Worm (Caenorhabditis elegans) whole organism, young adult: ENCODE data around the gene F11D11.4.

ENCODE experiments used
- B0035.1 ChIP-seq: sonication (generic microtip); optimal IDR thresholded peaks from 2 replicates; lab custom pipeline; 2016; ENCODE audit warnings: missing genetic modification characterization, mild to moderate bottlenecking, missing compliant biosample characterization, missing genotype, missing genetic modification reagents
- D2030.7 ChIP-seq: fragments of 200-800 bp; sonication (Bioruptor generic); IDR thresholded peaks from 2 replicates; pipeline ENCODE4 v1.3.6; 2022; ENCODE audit warnings: missing genetic modification reagents, missing genetic modification characterization, missing compliant biosample characterization
- F37B4.10 ChIP-seq: fragments of 200-800 bp; sonication (Bioruptor generic); IDR thresholded peaks from 2 replicates; pipeline ENCODE4 v1.3.6; 2022; ENCODE audit warnings: missing genetic modification characterization, missing compliant biosample characterization
- F39B2.1 ChIP-seq: fragments of 200-800 bp; sonication (Bioruptor generic); IDR thresholded peaks from 2 replicates; pipeline ENCODE4 v1.3.6; 2022; ENCODE audit warnings: missing genetic modification reagents, missing genetic modification characterization, missing compliant biosample characterization
- Y53G8AR.9 ChIP-seq: fragments of 200-800 bp; sonication (Bioruptor generic); conservative IDR thresholded peaks from 2 replicates; pipeline ENCODE4 v1.3.6; 2022; ENCODE audit warnings: missing genetic modification reagents, missing genetic modification characterization, missing compliant biosample characterization
- Y56A3A.18 ChIP-seq: fragments of 200-800 bp; sonication (Bioruptor generic); IDR thresholded peaks from 2 replicates; pipeline ENCODE4 v1.3.6; 2022; ENCODE audit warnings: missing genetic modification reagents, missing genetic modification characterization, missing compliant biosample characterization
- aptf-3 ChIP-seq: fragments of 200-800 bp; sonication (Bioruptor generic); IDR thresholded peaks from 2 replicates; pipeline ENCODE4 v1.3.6; 2022; ENCODE audit warnings: missing genetic modification characterization, missing compliant biosample characterization
- ceh-79 ChIP-seq: sonication (generic microtip); optimal IDR thresholded peaks from 2 replicates; lab custom pipeline; 2017; ENCODE audit warnings: mild to moderate bottlenecking, missing genetic modification characterization, missing compliant biosample characterization
- die-1 ChIP-seq: sonication (generic microtip); optimal IDR thresholded peaks from 2 replicates; lab custom pipeline; 2016; ENCODE audit warnings: missing genotype, mild to moderate bottlenecking, missing genetic modification characterization, missing compliant biosample characterization
- dox-1 ChIP-seq: fragments of 200-800 bp; sonication (Bioruptor generic); IDR thresholded peaks from 2 replicates; pipeline ENCODE4 v1.3.6; 2022; ENCODE audit warnings: missing genetic modification reagents, missing genetic modification characterization, missing compliant biosample characterization
- dpff-1 ChIP-seq: sonication (generic microtip); optimal IDR thresholded peaks from 2 replicates; lab custom pipeline; 2017; ENCODE audit warnings: mild to moderate bottlenecking, missing genetic modification characterization, missing compliant biosample characterization
- egl-18 ChIP-seq: fragments of 200-800 bp; sonication (Bioruptor generic); IDR thresholded peaks from 2 replicates; pipeline ENCODE4 v1.3.6; 2022; ENCODE audit warnings: missing genetic modification reagents, missing genetic modification characterization, missing compliant biosample characterization
- egrh-3 ChIP-seq: fragments of 200-800 bp; sonication (Bioruptor generic); IDR thresholded peaks from 2 replicates; pipeline ENCODE4 v1.3.6; 2022; ENCODE audit warnings: missing genetic modification reagents, missing genetic modification characterization, missing compliant biosample characterization
- hmg-1.2 ChIP-seq: fragments of 200-800 bp; sonication (Bioruptor generic); IDR thresholded peaks from 2 replicates; pipeline ENCODE4 v1.3.6; 2022; ENCODE audit warnings: missing genetic modification reagents, missing genetic modification characterization, missing compliant biosample characterization
- hmg-20 ChIP-seq: fragments of 200-800 bp; sonication (Bioruptor generic); IDR thresholded peaks from 2 replicates; pipeline ENCODE4 v1.3.6; 2022; ENCODE audit warnings: missing genetic modification reagents, missing genetic modification characterization, missing compliant biosample characterization
- hsf-1 ChIP-seq: fragments of 200-800 bp; sonication (Bioruptor generic); IDR thresholded peaks from 2 replicates; pipeline ENCODE4 v1.3.6; 2022; ENCODE audit warnings: missing genetic modification reagents, missing genetic modification characterization, missing compliant biosample characterization
- lag-1 ChIP-seq: fragments of 200-800 bp; sonication (Bioruptor generic); IDR thresholded peaks from 2 replicates; pipeline ENCODE4 v1.3.6; 2022; ENCODE audit warnings: missing genetic modification reagents, missing genetic modification characterization, missing compliant biosample characterization
- madf-3 ChIP-seq: fragments of 200-800 bp; sonication (Bioruptor generic); IDR thresholded peaks from 2 replicates; pipeline ENCODE4 v1.3.6; 2022; ENCODE audit warnings: missing genetic modification reagents, missing genetic modification characterization, missing compliant biosample characterization
- mcd-1 ChIP-seq: fragments of 200-800 bp; sonication (Bioruptor generic); IDR thresholded peaks from 2 replicates; pipeline ENCODE4 v1.3.6; 2022; ENCODE audit warnings: missing genetic modification reagents, missing genetic modification characterization, missing compliant biosample characterization
- mxl-1 ChIP-seq: sonication (generic microtip); optimal IDR thresholded peaks from 2 replicates; lab custom pipeline; 2016; ENCODE audit warnings: missing genetic modification characterization, missing compliant biosample characterization
- nfya-2 ChIP-seq: fragments of 200-800 bp; sonication (Bioruptor generic); IDR thresholded peaks from 2 replicates; pipeline ENCODE4 v1.3.6; 2022; ENCODE audit warnings: missing genetic modification reagents, missing genetic modification characterization, missing compliant biosample characterization
- nhr-120 ChIP-seq: fragments of 200-800 bp; sonication (Bioruptor generic); IDR thresholded peaks from 2 replicates; pipeline ENCODE4 v1.3.6; 2022; ENCODE audit warnings: missing genetic modification characterization, missing compliant biosample characterization
- nhr-80 ChIP-seq: sonication (generic microtip); optimal IDR thresholded peaks from 2 replicates; lab custom pipeline; 2016; ENCODE audit warnings: missing genetic modification characterization, missing compliant biosample characterization
- rpc-1 ChIP-seq, 2 experiments: fragments of 150-350 bp in 1 of 2; sonication (generic microtip) in 1 of 2; optimal IDR thresholded peaks; 2 replicates each; lab custom pipeline; 2014 to 2018; ENCODE audit warnings: missing biosample characterization in 1 of 2, missing genetic modification characterization in 1 of 2, missing genetic modification reagents in 1 of 2, missing genotype in 1 of 2
- snpc-3.4 ChIP-seq: sonication (generic microtip); optimal IDR thresholded peaks from 2 replicates; lab custom pipeline; 2017; ENCODE audit warnings: missing genetic modification characterization, mild to moderate bottlenecking, missing compliant biosample characterization, antibody characterized with exemption, moderate library complexity, missing genotype, missing genetic modification reagents
- snpc-4 ChIP-seq, 5 experiments: fragments of 150-350 bp in 1 of 5; sonication (generic microtip) in 4 of 5; optimal IDR thresholded peaks; 2 replicates each; lab custom pipeline; 2014 to 2018; ENCODE audit warnings: missing genetic modification characterization in 5 of 5, missing biosample characterization in 3 of 5, antibody characterized with exemption in 2 of 5, mild to moderate bottlenecking in 2 of 5, missing compliant biosample characterization in 2 of 5, missing genotype in 2 of 5, moderate library complexity in 2 of 5, missing genetic modification reagents in 1 of 5
- somi-1 ChIP-seq: fragments of 200-800 bp; sonication (Bioruptor generic); optimal IDR thresholded peaks from 2 replicates; lab custom pipeline; 2018; ENCODE audit warnings: mild to moderate bottlenecking, missing genetic modification characterization, missing compliant biosample characterization
- unc-62 ChIP-seq: fragments of 150-350 bp; optimal IDR thresholded peaks from 2 replicates; lab custom pipeline; 2014; ENCODE audit warnings: missing biosample characterization, missing genetic modification reagents, missing genetic modification characterization
- zfh-2 ChIP-seq: fragments of 200-800 bp; sonication (Bioruptor generic); conservative IDR thresholded peaks from 2 replicates; pipeline ENCODE4 v1.3.6; 2022; ENCODE audit warnings: missing genetic modification reagents, missing genetic modification characterization, missing compliant biosample characterization
- zim-3 ChIP-seq: sonication (generic microtip); optimal IDR thresholded peaks from 2 replicates; lab custom pipeline; 2017; ENCODE audit warnings: mild to moderate bottlenecking, missing genetic modification characterization, moderate library complexity, missing compliant biosample characterization

Gene F11D11.4

ce11 chrV:18724810-18725209 lies 36.4 kb upstream of the F11D11.4 start:
- TF ChIP-seq nhr-120 (GFP tag; lab: Robert Waterston, UW) (0 out of 2 replicates have a peak, but pooled peaks have one; percentile 48), hmg-1.2 (GFP tag; lab: Robert Waterston, UW) (0 out of 2 replicates have a peak, but pooled peaks have one; percentile 22), zfh-2 (GFP tag; lab: Robert Waterston, UW) (peak; percentile 29; the same call in 1 of the 2 replicates), hsf-1 (0 out of 2 replicates have a peak, but pooled peaks have one; percentile 32), mcd-1 (GFP tag; lab: Robert Waterston, UW) (peak; percentile 57; the same call in 1 of the 2 replicates)
- TF ChIP-seq, all 124 proteins: peak for 5; not testable (repeated sequence) for 119

ce11 chrV:18725858-18726257 lies 35.3 kb upstream of the F11D11.4 start:
- TF ChIP-seq zfh-2 (GFP tag; lab: Robert Waterston, UW) (0 out of 2 replicates have a peak, but pooled peaks have one; percentile 23), F37B4.10 (no peak), somi-1 (GFP tag; lab: Kevin White, UChicago) (no peak)

DNA sequence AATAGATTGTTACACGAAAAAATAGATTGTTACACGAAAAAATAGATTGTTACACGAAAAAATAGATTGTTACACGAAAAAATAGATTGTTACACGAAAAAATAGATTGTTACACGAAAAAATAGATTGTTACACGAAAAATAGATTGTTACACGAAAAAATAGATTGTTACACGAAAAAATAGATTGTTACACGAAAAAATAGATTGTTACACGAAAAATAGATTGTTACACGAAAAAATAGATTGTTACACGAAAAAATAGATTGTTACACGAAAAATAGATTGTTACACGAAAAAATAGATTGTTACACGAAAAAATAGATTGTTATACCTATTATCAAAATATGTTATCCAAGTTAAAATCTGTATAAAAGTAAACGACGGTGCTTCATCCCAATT lies 32.9 kb upstream of the F11D11.4 start:
- TF ChIP-seq egrh-3: peak; percentile 93

- no peak for TF ChIP-seq egl-18 (GFP tag; lab: Robert Waterston, UW)
- no peak for TF ChIP-seq snpc-3.4 (tag; lab: Kevin White, UChicago)
- peak; percentile 65 for TF ChIP-seq zfh-2 (GFP tag; lab: Robert Waterston, UW)
- no peak for TF ChIP-seq snpc-4 (GFP tag; optimal IDR thresholded peaks at IDR 0.05; lab: Kevin White, UChicago)
- peak in 1 of 4 experiments; percentile 51 for TF ChIP-seq snpc-4 (tag; optimal IDR thresholded peaks at IDR 0.05; lab: Kevin White, UChicago)
These were observed 31.8 kb upstream of the F11D11.4 start, which contains the start of gene asp-19 for ce11 chrV:18729324-18729924. asp-19 (minus strand) TSS chrV:18729374.

DNA sequence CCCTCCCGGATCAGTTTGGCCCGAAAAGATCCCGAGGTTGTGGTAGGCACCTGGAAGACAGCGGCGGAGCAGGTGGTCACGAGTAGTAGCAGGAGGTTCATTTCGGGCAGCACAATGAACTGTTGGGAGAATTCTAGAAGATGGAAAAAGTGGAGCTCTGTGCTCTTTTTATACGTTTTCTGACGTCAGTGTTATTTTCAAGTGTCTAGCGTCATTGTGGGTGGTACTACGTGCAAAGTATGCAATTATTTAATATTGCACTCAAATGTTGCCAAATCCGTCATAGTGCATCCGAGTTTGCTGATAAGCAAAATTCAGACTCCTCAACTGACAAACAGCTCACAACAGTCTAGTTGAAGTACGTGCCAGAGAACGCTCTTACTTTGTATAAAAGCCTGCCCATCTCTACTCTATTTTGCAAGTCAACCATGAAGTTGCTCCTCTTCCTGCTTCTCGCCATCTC lies 29.6 kb upstream of the F11D11.4 start, which contains the start of the genes asp-18 and scl-19:
TSS of gene asp-18 (minus strand) at position 101 of the 463 bp plus-strand sequence.
TSS of gene scl-19 (plus strand) at position 413 of the 463 bp plus-strand sequence.
- TF ChIP-seq dox-1 (GFP tag; lab: Robert Waterston, UW) (no peak), lag-1 (GFP tag; lab: Robert Waterston, UW) (no peak), dpff-1 (tag; lab: Kevin White, UChicago) (no peak), hmg-20 (GFP tag; lab: Robert Waterston, UW) (no peak), nfya-2 (GFP tag; lab: Robert Waterston, UW) (0 out of 2 replicates have a peak, but pooled peaks have one; percentile 24)

DNA sequence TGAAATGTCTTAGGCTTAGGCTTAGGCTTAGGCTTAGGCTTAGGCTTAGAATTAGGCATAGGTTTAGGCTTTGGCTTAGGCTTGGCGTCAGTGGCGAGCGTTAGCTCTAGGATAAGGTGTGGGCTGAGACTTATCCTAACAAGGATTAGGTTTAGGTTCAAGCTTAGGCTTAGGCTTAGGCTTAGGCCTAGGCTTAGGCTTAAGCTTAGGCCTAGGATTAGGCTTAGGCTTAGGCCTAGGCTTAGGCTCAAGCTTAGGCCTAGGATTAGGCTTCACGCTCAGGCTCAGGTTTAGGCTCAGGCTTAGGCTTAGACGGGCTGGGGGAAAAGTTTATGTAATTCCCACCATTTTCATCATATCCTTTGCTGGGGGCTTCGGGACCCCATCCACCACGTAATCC lies 27.2 kb upstream of the F11D11.4 start:
- TF ChIP-seq unc-62 (GFP tag; lab: Kevin White, UChicago) (no peak), ceh-79 (no peak), Y56A3A.18 (GFP tag; lab: Robert Waterston, UW) (no peak), aptf-3 (no peak), die-1 (tag; lab: Kevin White, UChicago) (no peak), rpc-1 (optimal IDR thresholded peaks at IDR 0.05; lab: Kevin White, UChicago) (no peak), rpc-1 (tag; optimal IDR thresholded peaks at IDR 0.05; lab: Kevin White, UChicago) (no peak), mxl-1 (tag; lab: Kevin White, UChicago) (no peak), nhr-80 (tag; lab: Kevin White, UChicago) (no peak), F39B2.1 (no peak), lag-1 (GFP tag; lab: Robert Waterston, UW) (no peak), madf-3 (GFP tag; lab: Robert Waterston, UW) (no peak), hsf-1 (no peak), D2030.7 (GFP tag; lab: Robert Waterston, UW) (no peak), Y53G8AR.9 (GFP tag; lab: Robert Waterston, UW) (no peak), hmg-1.2 (GFP tag; lab: Robert Waterston, UW) (no peak), B0035.1 (tag; lab: Kevin White, UChicago) (no peak), zim-3 (no peak)
